Worm (Caenorhabditis elegans): ENCODE results near the gene Y48B6A.13.

Gene Y48B6A.13

DNA sequence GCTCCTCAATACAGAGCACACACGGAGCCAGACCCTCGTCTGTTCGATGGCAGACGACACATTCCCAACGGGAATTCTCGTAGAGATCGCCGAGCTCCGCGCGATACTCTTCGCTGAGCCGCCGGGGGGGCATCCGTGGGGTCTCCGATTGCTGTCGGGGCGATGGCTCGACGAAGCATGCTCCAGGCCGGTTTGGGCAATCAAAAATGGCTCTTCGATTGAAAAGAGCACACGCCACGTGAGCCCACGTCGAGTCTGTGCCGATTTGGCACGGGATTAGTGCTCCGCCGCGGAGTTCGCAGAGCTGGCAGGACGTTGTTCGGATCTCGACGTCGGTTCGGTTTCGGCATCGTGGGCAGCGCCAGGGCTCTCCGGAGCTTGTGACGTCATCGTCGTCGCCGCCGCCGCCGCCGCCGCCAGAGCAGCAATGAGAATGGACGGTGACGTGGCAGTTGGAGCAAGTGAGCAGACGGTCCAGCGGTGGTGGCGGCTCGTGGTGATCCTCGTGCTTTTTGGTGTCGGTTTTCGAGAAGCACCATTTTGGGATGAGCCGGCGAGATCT lies 11.3 kb upstream of the Y48B6A.13 start:
- TF ChIP-seq set-16 (GFP tag; IDR thresholded peaks at IDR 0.05) (peak; percentile 96), dmd-8 (GFP tag; IDR thresholded peaks at IDR 0.05) (0 out of 2 replicates have a peak, but pooled peaks have one; percentile 3), ceh-44 (GFP tag; IDR thresholded peaks at IDR 0.05) (no peak), spr-3 (GFP tag; optimal IDR thresholded peaks at IDR 0.05) (peak; percentile 10)

DNA sequence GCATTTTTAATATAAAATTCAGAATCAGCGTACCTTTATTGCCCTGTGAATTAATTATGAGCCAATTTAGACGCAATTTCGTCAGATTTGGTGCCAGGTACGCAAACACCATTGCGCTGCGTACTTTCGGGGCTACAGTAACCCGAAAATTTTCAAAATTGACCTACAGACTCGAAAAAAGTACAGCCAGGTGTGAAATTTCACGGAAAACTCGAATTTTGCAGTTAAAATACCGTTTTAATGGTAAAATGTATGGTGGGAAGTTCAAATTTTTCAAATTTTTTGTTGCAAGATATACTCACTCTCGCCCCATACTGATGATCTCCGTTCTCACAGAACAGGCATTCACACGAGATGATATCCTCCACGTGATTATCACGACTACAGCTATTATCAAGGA lies 10.5 kb upstream of the Y48B6A.13 start:
- TF ChIP-seq ces-1 (GFP tag; optimal IDR thresholded peaks at IDR 0.05) (no peak), nhr-25 (tag; optimal IDR thresholded peaks at IDR 0.05; ENCODE audit: borderline replicate concordance, insufficient read depth) (no peak), aha-1 (tag) (no peak), pqm-1 (tag; optimal IDR thresholded peaks at IDR 0.05) (no peak), unc-130 (GFP tag; optimal IDR thresholded peaks at IDR 0.05) (no peak), vab-7 (GFP tag; IDR thresholded peaks at IDR 0.05) (no peak), mxl-3 (GFP tag; optimal IDR thresholded peaks at IDR 0.05) (no peak)

DNA sequence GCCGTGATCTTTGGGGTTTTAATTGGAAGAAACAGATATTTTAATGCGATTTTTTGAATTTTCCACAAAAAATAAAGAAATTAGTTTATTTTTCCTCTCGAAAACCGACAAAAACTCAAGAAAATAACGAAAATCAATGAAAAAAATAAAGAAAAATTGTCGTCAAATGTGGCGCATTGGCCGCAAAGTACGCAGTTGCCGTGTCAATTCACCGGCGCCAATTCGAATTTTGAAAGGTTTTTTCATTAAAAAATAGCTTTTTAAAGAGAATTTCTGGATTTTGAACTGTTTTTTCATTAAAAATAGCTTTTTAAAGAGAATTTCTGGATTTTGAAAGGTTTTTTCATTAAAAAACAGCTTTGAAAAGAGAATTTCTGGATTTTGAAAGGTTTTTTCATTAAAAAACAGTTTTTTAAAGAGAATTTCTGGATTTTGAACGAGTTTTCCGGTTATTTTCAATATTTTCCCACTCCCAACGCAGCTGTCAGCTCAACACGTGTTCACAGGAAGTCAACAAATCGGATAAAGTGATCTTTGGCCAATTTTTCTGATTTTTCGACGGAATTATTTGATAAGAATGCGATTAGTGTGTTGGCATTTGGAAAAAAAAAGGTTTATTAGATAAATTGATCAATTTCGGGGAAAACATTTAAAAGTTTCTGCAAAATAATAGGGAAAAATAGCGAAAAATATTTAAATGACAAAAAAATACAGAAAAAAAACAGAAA lies 8.5 kb upstream of the Y48B6A.13 start:
- TF ChIP-seq dpl-1 (GFP tag; optimal IDR thresholded peaks at IDR 0.05) (peak; percentile 46), ZK546.5 (tag; optimal IDR thresholded peaks at IDR 0.05) (no peak), mdt-29 (GFP tag; IDR thresholded peaks at IDR 0.05) (no peak), daf-16 (GFP tag; optimal IDR thresholded peaks at IDR 0.05) (no peak), daf-16 (tag; optimal IDR thresholded peaks at IDR 0.05) (peak; percentile 35), egl-43 (GFP tag; IDR thresholded peaks at IDR 0.05) (no peak), mxl-3 (GFP tag; optimal IDR thresholded peaks at IDR 0.05) (peak; percentile 53), dmd-6 (GFP tag; IDR thresholded peaks at IDR 0.05) (peak; percentile 33; the same call in 1 of the 2 replicates), ama-1 (optimal IDR thresholded peaks at IDR 0.05) (peak; percentile 24), lin-38 (GFP tag; IDR thresholded peaks at IDR 0.05) (peak; percentile 26), duxl-1 (tag; optimal IDR thresholded peaks at IDR 0.05; ENCODE audit: poor library complexity) (no peak), aha-1 (tag) (peak; percentile 53), T20F7.1 (GFP tag; optimal IDR thresholded peaks at IDR 0.05) (no peak)

DNA sequence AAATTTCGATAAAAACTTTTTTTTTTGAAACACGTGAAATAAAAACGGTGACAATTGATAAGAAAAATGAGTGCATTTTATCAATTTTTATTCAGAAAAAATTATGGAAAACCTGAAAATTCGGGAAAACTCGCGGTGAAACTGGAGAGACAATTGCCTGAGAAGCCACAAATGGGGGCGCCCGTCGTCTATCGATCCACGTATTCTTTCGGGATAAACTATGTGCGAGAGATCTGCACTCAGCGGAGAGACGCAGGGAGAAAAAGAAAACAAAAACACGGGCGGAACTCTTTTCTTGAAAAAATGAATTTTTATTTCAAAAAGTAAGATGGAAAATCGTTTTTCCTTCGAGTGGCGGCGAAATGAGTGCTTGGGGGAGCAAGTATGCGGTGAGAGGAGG lies 7.8 kb upstream of the Y48B6A.13 start, which contains the start of gene men-1:
Gene men-1 (minus strand): TSS at position 242 of the 400 bp plus-strand sequence.
- no peak for TF ChIP-seq daf-12 (tag; optimal IDR thresholded peaks at IDR 0.05)
- no peak for TF ChIP-seq mxl-3 (GFP tag; optimal IDR thresholded peaks at IDR 0.05)
- TF ChIP-seq aha-1 (tag) = peak; percentile 86
- no peak for TF ChIP-seq ceh-32 (tag; optimal IDR thresholded peaks at IDR 0.05; ENCODE audit: poor library complexity)
- TF ChIP-seq hlh-30 (tag; optimal IDR thresholded peaks at IDR 0.05; ENCODE audit: insufficient read depth) = peak; percentile 22
- no peak for TF ChIP-seq daf-16 (GFP tag; optimal IDR thresholded peaks at IDR 0.05)
- TF ChIP-seq daf-16 (tag; optimal IDR thresholded peaks at IDR 0.05) = peak; percentile 20

DNA sequence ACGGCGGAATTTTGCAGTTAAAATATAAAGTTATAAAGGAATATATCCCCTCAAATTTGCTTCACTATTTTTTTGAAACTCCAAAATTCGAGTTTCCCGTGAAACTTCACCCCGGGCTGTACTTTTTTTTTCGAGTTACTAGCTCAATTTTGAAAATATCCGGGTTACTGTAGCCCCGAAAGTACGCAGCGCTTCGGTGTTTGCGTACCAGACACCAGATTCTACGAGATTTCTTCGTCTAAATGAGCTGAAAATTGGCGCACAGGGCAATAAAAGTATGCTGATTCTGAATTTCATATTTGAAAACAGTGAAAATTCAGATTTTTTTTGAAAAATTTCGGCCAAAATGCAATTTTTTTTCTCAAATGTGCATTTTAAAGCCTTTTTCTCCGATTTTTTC lies 4.9 kb upstream of the Y48B6A.13 start:
- no peak for TF ChIP-seq F37D6.2 (tag; optimal IDR thresholded peaks at IDR 0.05)
- TF ChIP-seq jun-1 (tag; optimal IDR thresholded peaks at IDR 0.05) = no peak
- no peak for TF ChIP-seq arid-1 (GFP tag; conservative IDR thresholded peaks at IDR 0.05)
- TF ChIP-seq aha-1 (tag) = peak; percentile 92
- TF ChIP-seq mdl-1 (tag; optimal IDR thresholded peaks at IDR 0.05) = no peak
- no peak for TF ChIP-seq mes-2 (tag; optimal IDR thresholded peaks at IDR 0.05; ENCODE audit: poor library complexity, severe bottlenecking)

Data from whole organism, L4 larva.